Worm (Caenorhabditis elegans) whole organism, early embryonic: Measurements from ENCODE around the gene C17H12.11.
"Not testable (repeated sequence)": the region's sequence is repeated elsewhere in the genome, so short reads cannot be mapped to it uniquely, and the experiment has no call there.

Experiments
- B0310.2 ChIP-seq: sonication (generic microtip); optimal IDR thresholded peaks from 2 replicates; lab custom pipeline; 2016; ENCODE audit warnings: mild to moderate bottlenecking, missing genetic modification characterization, missing compliant biosample characterization
- F13C5.2 ChIP-seq: sonication (generic microtip); optimal IDR thresholded peaks from 2 replicates; lab custom pipeline; 2017; ENCODE audit warnings: mild to moderate bottlenecking, missing genetic modification characterization, inconsistent platforms, missing compliant biosample characterization
- aly-1 ChIP-seq: sonication (generic microtip); optimal IDR thresholded peaks from 2 replicates; lab custom pipeline; 2016; ENCODE audit warnings: missing genetic modification characterization, missing compliant biosample characterization
- ama-1 ChIP-seq: fragments of 150-350 bp; optimal IDR thresholded peaks from 2 replicates; lab custom pipeline; 2014
- ceh-13 ChIP-seq: fragments of 200-800 bp; sonication (Bioruptor generic); optimal IDR thresholded peaks from 2 replicates; lab custom pipeline; 2018; ENCODE audit warnings: mild to moderate bottlenecking, missing genetic modification characterization, missing compliant biosample characterization
- ceh-36 ChIP-seq: sonication (generic microtip); optimal IDR thresholded peaks from 2 replicates; lab custom pipeline; 2016; ENCODE audit warnings: missing genetic modification characterization, inconsistent platforms, missing compliant biosample characterization
- ets-7 ChIP-seq: sonication (generic microtip); optimal IDR thresholded peaks from 2 replicates; lab custom pipeline; 2016; ENCODE audit warnings: missing genotype, missing genetic modification characterization, missing compliant biosample characterization
- flt-1 ChIP-seq: fragments of 200-800 bp; sonication (Bioruptor generic); IDR thresholded peaks from 2 replicates; pipeline ENCODE4 v1.3.6; 2022; ENCODE audit warnings: missing genetic modification characterization, missing compliant biosample characterization
- hmbx-1 ChIP-seq: sonication (generic microtip); optimal IDR thresholded peaks from 2 replicates; lab custom pipeline; 2016; ENCODE audit warnings: mild to moderate bottlenecking, missing genetic modification characterization, missing compliant biosample characterization
- hmg-4 ChIP-seq: fragments of 200-800 bp; sonication (Bioruptor generic); optimal IDR thresholded peaks from 2 replicates; lab custom pipeline; 2018; ENCODE audit warnings: mild to moderate bottlenecking, missing genetic modification characterization, missing compliant biosample characterization
- hnd-1 ChIP-seq: sonication (generic microtip); optimal IDR thresholded peaks from 2 replicates; lab custom pipeline; 2016; ENCODE audit warnings: missing genetic modification characterization, missing compliant biosample characterization
- pes-1 ChIP-seq: fragments of 200-800 bp; sonication (Bioruptor generic); IDR thresholded peaks from 2 replicates; pipeline ENCODE4 v1.3.6; 2022; ENCODE audit warnings: missing genetic modification reagents, missing genetic modification characterization, missing compliant biosample characterization
- scrt-1 ChIP-seq: fragments of 200-800 bp; sonication (Bioruptor generic); IDR thresholded peaks from 2 replicates; pipeline ENCODE4 v1.3.6; 2022; ENCODE audit warnings: missing genetic modification characterization, missing compliant biosample characterization
- sea-1 ChIP-seq: fragments of 200-800 bp; sonication (Bioruptor generic); conservative IDR thresholded peaks from 2 replicates; pipeline ENCODE4 v1.3.6; 2022; ENCODE audit warnings: missing genetic modification characterization, missing compliant biosample characterization
- tbx-11 ChIP-seq: fragments of 200-800 bp; sonication (Bioruptor generic); IDR thresholded peaks from 2 replicates; pipeline ENCODE4 v1.3.6; 2022; ENCODE audit warnings: missing genetic modification characterization, missing compliant biosample characterization
- tbx-37 ChIP-seq: fragments of 200-800 bp; sonication (Bioruptor generic); conservative IDR thresholded peaks from 2 replicates; pipeline ENCODE4 v1.3.6; 2022; ENCODE audit warnings: missing genetic modification reagents, missing genetic modification characterization, missing compliant biosample characterization
- tra-4 ChIP-seq: sonication (generic microtip); optimal IDR thresholded peaks from 2 replicates; lab custom pipeline; 2017; ENCODE audit warnings: missing genetic modification characterization, missing compliant biosample characterization

The C17H12.11 gene

DNA sequence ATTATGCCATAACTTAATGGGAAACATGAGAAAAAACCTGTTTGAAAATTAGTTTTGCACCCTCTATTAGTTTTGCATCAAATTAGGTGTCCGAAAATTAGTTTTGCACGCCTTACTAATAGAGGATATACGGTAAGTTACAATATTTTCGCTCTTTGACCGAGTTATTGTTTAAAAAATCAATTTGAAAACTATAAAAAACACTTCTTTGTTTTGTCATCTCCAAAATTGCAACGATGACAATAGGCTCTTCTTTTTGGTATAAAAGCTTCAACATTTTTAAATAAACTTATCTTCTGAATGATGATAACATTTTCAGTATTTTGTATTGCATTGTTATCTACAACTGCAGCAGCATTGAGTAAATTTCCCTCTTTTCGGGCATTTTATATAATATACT is 25.3 kb downstream of the C17H12.11 start, which contains the start of gene H20E11.2:
TSS of gene H20E11.2 (plus strand) at position 301 of the 400 bp plus-strand sequence.
- not testable (repeated sequence) for TF ChIP-seq aly-1; hmbx-1 (tag; lab: Kevin White, UChicago); pes-1 (GFP tag; lab: Robert Waterston, UW)

ce11 chrIV:6829902-6830301 is 27.7 kb downstream of the C17H12.11 start, which contains the start of gene H20E11.1:
H20E11.1 (plus strand) TSS chrIV:6830145.
- no peak for TF ChIP-seq flt-1
- TF ChIP-seq ets-7 (tag; lab: Kevin White, UChicago): no peak
- TF ChIP-seq F13C5.2 (tag; lab: Kevin White, UChicago): no peak
- TF ChIP-seq hmg-4 (GFP tag; lab: Kevin White, UChicago): no peak
- no peak for TF ChIP-seq sea-1 (GFP tag; lab: Robert Waterston, UW)
- no peak for TF ChIP-seq ceh-36
- TF ChIP-seq ceh-13 (GFP tag; lab: Kevin White, UChicago): no peak
- TF ChIP-seq scrt-1 (GFP tag; lab: Robert Waterston, UW): no peak
- no peak for TF ChIP-seq tra-4
- TF ChIP-seq hmbx-1 (tag; lab: Kevin White, UChicago): no peak
- TF ChIP-seq B0310.2 (tag; lab: Kevin White, UChicago): no peak
- no peak for TF ChIP-seq ama-1 (lab: Kevin White, UChicago)
- no peak for TF ChIP-seq aly-1
- TF ChIP-seq pes-1 (GFP tag; lab: Robert Waterston, UW): no peak
- TF ChIP-seq tbx-37: no peak
- no peak for TF ChIP-seq hnd-1
- no peak for TF ChIP-seq tbx-11

ce11 chrIV:6832194-6832593 is 30.0 kb downstream of the C17H12.11 start:
- TF ChIP-seq tra-4 (no peak), aly-1 (no peak), ceh-36 (no peak), scrt-1 (GFP tag; lab: Robert Waterston, UW) (no peak), ets-7 (tag; lab: Kevin White, UChicago) (no peak), ama-1 (lab: Kevin White, UChicago) (no peak), F13C5.2 (tag; lab: Kevin White, UChicago) (no peak)

DNA sequence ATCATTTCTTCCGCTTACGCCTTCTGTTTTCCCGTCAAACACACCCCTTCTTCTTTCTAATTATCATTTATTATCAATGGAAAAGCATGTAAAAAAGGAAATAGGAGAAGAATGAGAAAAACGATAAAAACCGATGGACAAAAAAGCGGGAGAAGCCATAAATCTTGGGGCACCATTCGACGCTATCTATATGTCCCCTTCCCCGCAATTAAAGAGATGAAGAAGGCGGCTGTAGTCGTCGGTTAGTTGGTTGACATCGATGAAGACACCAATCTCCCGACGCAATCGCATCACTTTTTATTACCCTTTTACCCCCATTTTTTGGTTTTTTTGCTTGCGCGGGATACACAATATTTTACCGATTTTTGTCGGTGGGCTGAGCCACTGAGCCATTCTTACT is 31.4 kb downstream of the C17H12.11 start:
- TF ChIP-seq hnd-1: no peak
- no peak for TF ChIP-seq hmg-4 (GFP tag; lab: Kevin White, UChicago)
- TF ChIP-seq flt-1: no peak
- no peak for TF ChIP-seq ama-1 (lab: Kevin White, UChicago)
- TF ChIP-seq tbx-11: no peak
- no peak for TF ChIP-seq hmbx-1 (tag; lab: Kevin White, UChicago)

DNA sequence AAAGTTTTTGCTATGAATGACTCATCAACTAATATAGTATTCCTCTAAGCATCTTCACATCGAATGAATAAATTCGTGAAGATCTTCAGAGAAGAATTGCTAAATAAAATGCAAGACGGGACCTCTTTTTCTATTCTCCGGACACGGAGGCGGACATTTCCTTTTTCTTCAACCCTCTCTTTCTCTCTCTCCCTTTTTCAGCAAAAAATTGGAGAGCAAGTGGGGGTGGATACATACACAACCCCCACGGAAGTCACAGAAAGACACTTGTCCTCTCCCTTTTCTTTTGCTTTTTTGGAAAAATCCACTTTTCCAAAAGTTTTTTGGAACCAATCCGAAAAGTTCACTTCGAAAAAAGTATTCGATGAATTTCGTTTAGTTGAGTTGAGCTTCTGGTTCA is 32.5 kb downstream of the C17H12.11 start:
- TF ChIP-seq ets-7 (tag; lab: Kevin White, UChicago) (no peak), scrt-1 (GFP tag; lab: Robert Waterston, UW) (no peak), F13C5.2 (tag; lab: Kevin White, UChicago) (no peak), hmbx-1 (tag; lab: Kevin White, UChicago) (no peak), sea-1 (GFP tag; lab: Robert Waterston, UW) (no peak), B0310.2 (tag; lab: Kevin White, UChicago) (no peak), hnd-1 (no peak), hmg-4 (GFP tag; lab: Kevin White, UChicago) (no peak), flt-1 (no peak), pes-1 (GFP tag; lab: Robert Waterston, UW) (no peak), ceh-13 (GFP tag; lab: Kevin White, UChicago) (no peak), ceh-36 (no peak), tbx-37 (no peak), ama-1 (lab: Kevin White, UChicago) (no peak), tbx-11 (no peak), tra-4 (no peak), aly-1 (no peak)

ce11 chrIV:6836769-6837168 is 34.6 kb downstream of the C17H12.11 start:
- TF ChIP-seq ets-7 (tag; lab: Kevin White, UChicago): no peak
- no peak for TF ChIP-seq sea-1 (GFP tag; lab: Robert Waterston, UW)
- TF ChIP-seq F13C5.2 (tag; lab: Kevin White, UChicago): no peak
- no peak for TF ChIP-seq flt-1
- no peak for TF ChIP-seq scrt-1 (GFP tag; lab: Robert Waterston, UW)
- TF ChIP-seq aly-1: no peak
- TF ChIP-seq tra-4: no peak
- TF ChIP-seq pes-1 (GFP tag; lab: Robert Waterston, UW): no peak

- no peak for TF ChIP-seq tbx-11
- TF ChIP-seq tra-4: no peak
- TF ChIP-seq hmbx-1 (tag; lab: Kevin White, UChicago): no peak
- TF ChIP-seq flt-1: no peak
- TF ChIP-seq ets-7 (tag; lab: Kevin White, UChicago): no peak
- no peak for TF ChIP-seq hnd-1
- no peak for TF ChIP-seq ceh-36
- TF ChIP-seq pes-1 (GFP tag; lab: Robert Waterston, UW): no peak
- no peak for TF ChIP-seq sea-1 (GFP tag; lab: Robert Waterston, UW)
- TF ChIP-seq ama-1 (lab: Kevin White, UChicago): no peak
- TF ChIP-seq F13C5.2 (tag; lab: Kevin White, UChicago): no peak
- no peak for TF ChIP-seq scrt-1 (GFP tag; lab: Robert Waterston, UW)
- no peak for TF ChIP-seq tbx-37
- TF ChIP-seq hmg-4 (GFP tag; lab: Kevin White, UChicago): no peak
- TF ChIP-seq aly-1: no peak
- no peak for TF ChIP-seq ceh-13 (GFP tag; lab: Kevin White, UChicago)
- no peak for TF ChIP-seq B0310.2 (tag; lab: Kevin White, UChicago)
These were observed 36.9 kb downstream of the C17H12.11 start for ce11 chrIV:6839091-6839522.

DNA sequence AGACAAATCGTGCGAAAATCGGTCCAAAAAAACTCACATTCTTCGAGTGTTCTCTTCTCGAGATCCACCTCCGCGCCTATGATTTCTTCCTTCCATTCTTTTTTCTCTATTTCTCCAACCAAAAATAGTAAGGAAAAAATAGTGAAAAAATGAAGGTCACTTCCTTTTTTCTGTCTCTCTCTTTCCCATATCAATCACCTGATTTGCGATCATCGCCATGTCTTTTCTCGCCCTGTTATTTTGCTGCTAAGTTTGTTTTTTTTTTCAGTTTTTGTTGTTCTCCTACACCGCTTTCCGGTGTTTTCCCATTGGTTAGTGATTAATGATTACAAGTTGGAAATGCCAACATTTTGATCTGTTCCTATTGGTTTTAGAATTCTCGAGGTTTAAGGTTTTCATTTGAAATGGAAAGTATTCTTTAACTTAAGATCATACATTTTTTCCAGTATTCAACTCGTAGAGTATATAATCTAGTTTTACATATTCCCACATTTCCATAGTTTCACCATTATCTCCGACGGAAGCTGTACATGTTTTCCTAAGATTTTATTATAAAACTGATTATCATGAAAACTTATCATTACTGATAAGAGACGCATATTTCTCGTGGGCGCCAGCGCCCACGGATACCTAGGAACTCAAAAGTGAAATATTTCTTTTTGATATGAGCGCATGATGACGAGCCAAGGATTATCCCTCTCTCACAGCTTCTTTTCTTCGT is 39.5 kb downstream of the C17H12.11 start:
- TF ChIP-seq hmg-4 (GFP tag; lab: Kevin White, UChicago): no peak
- no peak for TF ChIP-seq B0310.2 (tag; lab: Kevin White, UChicago)
- no peak for TF ChIP-seq aly-1
- TF ChIP-seq flt-1: no peak
- TF ChIP-seq ceh-36: no peak
- TF ChIP-seq tbx-37: no peak
